Worm (Caenorhabditis elegans) whole organism, L2 larva: ENCODE results near the gene R09F10.3.
"Not testable (repeated sequence)": the region's sequence is repeated elsewhere in the genome, so short reads cannot be mapped to it uniquely, and the experiment has no call there.

Experiments used
- C34F6.9 ChIP-seq: fragments of 150-350 bp; optimal IDR thresholded peaks from 2 replicates; lab custom pipeline; 2014; ENCODE audit warnings: missing biosample characterization, missing genetic modification characterization
- F13H6.1 ChIP-seq: sonication (generic microtip); optimal IDR thresholded peaks from 2 replicates; lab custom pipeline; 2016; ENCODE audit warnings: missing genetic modification characterization, missing compliant biosample characterization
- R02D3.7 ChIP-seq: fragments of 150-350 bp; optimal IDR thresholded peaks from 2 replicates; lab custom pipeline; 2014; ENCODE audit warnings: missing biosample characterization, missing genetic modification characterization
- Y55F3AM.14 ChIP-seq: fragments of 200-800 bp; sonication (Bioruptor generic); optimal IDR thresholded peaks from 2 replicates; lab custom pipeline; 2018; ENCODE audit warnings: mild to moderate bottlenecking, missing genetic modification characterization, missing compliant biosample characterization
- aly-2 ChIP-seq: fragments of 150-350 bp; optimal IDR thresholded peaks from 2 replicates; lab custom pipeline; 2014; ENCODE audit warnings: missing biosample characterization, missing genetic modification characterization
- ama-1 ChIP-seq: fragments of 150-350 bp; optimal IDR thresholded peaks from 2 replicates; lab custom pipeline; 2018; ENCODE audit warnings: inconsistent platforms
- blmp-1 ChIP-seq: sonication (generic microtip); optimal IDR thresholded peaks from 2 replicates; lab custom pipeline; 2017; ENCODE audit warnings: missing genetic modification characterization, mild to moderate bottlenecking, missing compliant biosample characterization, antibody characterized with exemption, moderate library complexity; ENCODE audit not compliant: insufficient read depth
- ceh-82 ChIP-seq: fragments of 150-350 bp; optimal IDR thresholded peaks from 2 replicates; lab custom pipeline; 2014; ENCODE audit warnings: missing biosample characterization, missing genetic modification characterization
- crh-2 ChIP-seq: sonication (generic microtip); optimal IDR thresholded peaks from 2 replicates; lab custom pipeline; 2017; ENCODE audit warnings: missing biosample characterization, missing genetic modification characterization
- dmd-4 ChIP-seq: sonication (generic microtip); optimal IDR thresholded peaks from 2 replicates; lab custom pipeline; 2017; ENCODE audit warnings: missing biosample characterization, missing genetic modification characterization
- elt-1 ChIP-seq: fragments of 150-350 bp; optimal IDR thresholded peaks from 2 replicates; lab custom pipeline; 2014; ENCODE audit warnings: missing biosample characterization, missing genetic modification characterization
- fos-1 ChIP-seq: fragments of 150-350 bp; optimal IDR thresholded peaks from 2 replicates; lab custom pipeline; 2014; ENCODE audit warnings: missing biosample characterization, missing genetic modification characterization
- lin-11 ChIP-seq: fragments of 150-350 bp; sonication (generic microtip); optimal IDR thresholded peaks from 2 replicates; lab custom pipeline; 2014; ENCODE audit warnings: missing biosample characterization, missing genetic modification characterization, inconsistent platforms, mixed read lengths
- lin-13 ChIP-seq: fragments of 150-350 bp; optimal IDR thresholded peaks from 2 replicates; lab custom pipeline; 2014; ENCODE audit warnings: missing biosample characterization, missing genetic modification reagents, missing genetic modification characterization
- lin-39 ChIP-seq: fragments of 150-350 bp; optimal IDR thresholded peaks from 2 replicates; lab custom pipeline; 2014; ENCODE audit warnings: missing biosample characterization, missing genetic modification reagents, missing genetic modification characterization
- lsy-2 ChIP-seq, 2 experiments: fragments of 150-350 bp in 1 of 2; sonication (generic microtip) in 1 of 2; optimal IDR thresholded peaks; 2 replicates each; lab custom pipeline; 2014 to 2017; ENCODE audit warnings: missing biosample characterization in 2 of 2, missing genetic modification characterization in 2 of 2
- nhr-10 ChIP-seq: sonication (generic microtip); optimal IDR thresholded peaks from 2 replicates; lab custom pipeline; 2017; ENCODE audit warnings: missing biosample characterization, missing genetic modification characterization
- nhr-11 ChIP-seq: fragments of 150-350 bp; optimal IDR thresholded peaks from 2 replicates; lab custom pipeline; 2014; ENCODE audit warnings: missing biosample characterization, missing genetic modification characterization
- nhr-21 ChIP-seq: fragments of 150-350 bp; optimal IDR thresholded peaks from 2 replicates; lab custom pipeline; 2014; ENCODE audit warnings: missing biosample characterization, missing genetic modification characterization
- nhr-23 ChIP-seq: fragments of 150-350 bp; optimal IDR thresholded peaks from 2 replicates; lab custom pipeline; 2014; ENCODE audit warnings: missing biosample characterization, missing genetic modification reagents, missing genetic modification characterization
- nhr-6 ChIP-seq: fragments of 150-350 bp; optimal IDR thresholded peaks from 2 replicates; lab custom pipeline; 2014; ENCODE audit warnings: missing biosample characterization, missing genetic modification characterization
- sem-4 ChIP-seq: fragments of 150-350 bp; optimal IDR thresholded peaks from 2 replicates; lab custom pipeline; 2014; ENCODE audit warnings: missing biosample characterization, missing genetic modification reagents, missing genetic modification characterization
- skn-1 ChIP-seq: sonication (generic microtip); optimal IDR thresholded peaks from 2 replicates; lab custom pipeline; 2017; ENCODE audit warnings: missing biosample characterization, missing genetic modification characterization
- sma-3 ChIP-seq: sonication (generic microtip); optimal IDR thresholded peaks from 2 replicates; lab custom pipeline; 2016; ENCODE audit warnings: missing genetic modification reagents, missing genetic modification characterization, missing compliant biosample characterization
- snpc-4 ChIP-seq: fragments of 150-350 bp; optimal IDR thresholded peaks from 2 replicates; lab custom pipeline; 2014; ENCODE audit warnings: missing biosample characterization, missing genetic modification characterization
- unc-39 ChIP-seq: fragments of 150-350 bp; optimal IDR thresholded peaks from 2 replicates; lab custom pipeline; 2014; ENCODE audit warnings: missing biosample characterization, missing genetic modification characterization
- unc-62 ChIP-seq: fragments of 150-350 bp; optimal IDR thresholded peaks from 2 replicates; lab custom pipeline; 2014; ENCODE audit warnings: missing biosample characterization, missing genetic modification reagents, missing genetic modification characterization
- ztf-1 ChIP-seq: fragments of 200-800 bp; sonication (Bioruptor generic); conservative IDR thresholded peaks from 2 replicates; pipeline ENCODE4 v1.3.6; 2022; ENCODE audit warnings: missing genetic modification characterization, missing compliant biosample characterization
- ztf-4 ChIP-seq: fragments of 150-350 bp; optimal IDR thresholded peaks from 2 replicates; lab custom pipeline; 2014; ENCODE audit warnings: missing biosample characterization, missing genetic modification characterization

Gene R09F10.3

DNA sequence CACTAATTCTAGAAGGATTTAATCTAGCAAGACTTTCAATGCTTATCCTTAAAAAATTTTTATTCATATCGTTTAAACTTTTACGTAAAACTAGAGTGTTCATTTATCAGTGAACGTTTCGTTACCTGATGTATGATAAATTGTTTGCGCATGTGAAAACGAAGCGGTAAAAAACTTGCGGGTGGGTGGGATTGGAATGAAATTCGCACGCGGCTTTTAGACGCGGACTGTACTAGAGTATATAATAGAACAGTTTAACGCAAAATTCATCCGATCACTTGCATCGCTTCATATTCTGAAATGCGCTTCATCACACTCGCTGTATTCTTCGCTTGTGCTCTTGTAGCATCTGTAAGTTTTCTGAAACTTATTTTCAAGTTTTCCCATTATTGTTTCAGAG is 27.4 kb downstream of the R09F10.3 start, which contains the start of gene abu-9:
abu-9 (plus strand) TSS at position 301 of the 400 bp plus-strand sequence.
- not testable (repeated sequence) for TF ChIP-seq skn-1, fos-1, nhr-10 (tag; lab: Kevin White, UChicago)
- TF ChIP-seq, all 48 proteins: peak for 0; not testable (repeated sequence) for 48

DNA sequence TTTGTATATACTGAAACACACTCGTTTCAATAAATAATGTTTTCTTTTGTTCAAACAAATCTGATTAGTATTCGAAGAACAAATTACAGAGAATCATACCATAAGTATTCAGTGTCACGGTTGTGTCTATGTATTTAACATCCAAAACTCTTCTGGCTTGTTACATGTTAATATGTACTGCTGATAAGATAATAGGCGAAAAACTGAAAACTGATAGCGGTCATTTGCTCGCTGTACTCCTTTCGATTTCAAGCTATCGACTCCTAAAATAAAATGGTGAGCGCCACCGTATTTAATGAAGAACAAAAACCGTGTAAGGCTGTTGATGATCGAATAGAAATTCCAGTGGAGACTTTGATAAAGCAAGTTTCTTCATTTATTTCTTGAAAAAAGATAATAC is 28.9 kb downstream of the R09F10.3 start, which contains the start of gene R09F10.1:
R09F10.1 (plus strand) TSS at position 222 of the 400 bp plus-strand sequence.
- no peak for TF ChIP-seq elt-1
- peak; percentile 51 for TF ChIP-seq fos-1 (tag; lab: Kevin White, UChicago)
- no peak for TF ChIP-seq ztf-4
- TF ChIP-seq lin-11 (tag; lab: Kevin White, UChicago) = no peak
- TF ChIP-seq blmp-1 = no peak

DNA sequence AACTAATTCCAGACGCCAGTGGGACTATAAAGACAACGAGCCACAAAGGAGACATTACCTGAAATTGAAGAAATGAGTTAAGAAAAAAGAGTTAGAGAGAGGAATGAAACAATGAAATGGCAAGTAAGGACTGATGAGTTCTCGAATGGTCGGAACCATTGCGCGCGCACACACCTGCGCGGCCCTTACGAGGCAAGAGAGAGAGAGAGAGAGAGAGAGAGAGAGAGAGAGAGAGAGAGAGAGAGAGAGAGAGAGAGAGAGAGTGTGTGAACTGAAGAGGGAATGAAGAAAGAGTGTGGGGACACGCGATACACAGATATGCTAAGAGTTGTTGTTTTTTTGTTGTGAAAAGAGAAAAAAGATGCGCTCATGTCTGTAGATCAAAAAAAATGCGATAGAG is 32.0 kb downstream of the R09F10.3 start, which contains the start of gene R09F10.8:
R09F10.8 (minus strand) TSS at position 58 of the 400 bp plus-strand sequence.
- TF ChIP-seq ceh-82 (tag; lab: Kevin White, UChicago) (no peak), blmp-1 (no peak), Y55F3AM.14 (GFP tag; lab: Kevin White, UChicago) (no peak), ztf-4 (no peak), sem-4 (tag; lab: Kevin White, UChicago) (no peak), ama-1 (lab: Kevin White, UChicago) (no peak), sma-3 (GFP tag; lab: Kevin White, UChicago) (no peak), unc-62 (GFP tag; lab: Kevin White, UChicago) (no peak), elt-1 (no peak), lin-11 (tag; lab: Kevin White, UChicago) (no peak), unc-39 (tag; lab: Kevin White, UChicago) (no peak), dmd-4 (tag; lab: Kevin White, UChicago) (no peak), nhr-21 (tag; lab: Kevin White, UChicago) (no peak), nhr-6 (tag; lab: Kevin White, UChicago) (no peak), F13H6.1 (tag; lab: Kevin White, UChicago) (no peak), lsy-2 (tag; optimal IDR thresholded peaks at IDR 0.05; lab: Kevin White, UChicago) (no peak)

DNA sequence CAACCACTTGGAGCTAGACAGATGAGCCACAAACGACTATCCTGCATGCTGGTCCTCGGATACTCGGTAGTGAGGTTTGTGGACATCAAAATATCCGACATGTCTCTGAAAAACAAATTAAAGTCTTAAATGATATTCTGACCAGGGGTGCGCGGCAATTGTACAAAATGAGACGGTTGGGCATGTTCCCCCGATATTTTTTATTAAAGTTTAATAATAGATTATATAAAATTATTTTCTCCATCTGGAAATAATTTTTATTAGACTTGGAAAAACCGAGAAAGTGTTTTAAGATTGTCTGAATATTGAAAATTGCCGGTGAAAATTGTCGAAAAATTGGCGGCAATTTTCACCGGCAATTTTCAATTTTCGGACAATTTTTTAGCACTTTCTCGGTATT is 33.4 kb downstream of the R09F10.3 start, which contains the start of gene F55E10.4:
F55E10.4 (minus strand) TSS at position 101 of the 400 bp plus-strand sequence.
- TF ChIP-seq nhr-10 (tag; lab: Kevin White, UChicago) (no peak), dmd-4 (tag; lab: Kevin White, UChicago) (no peak), lin-13 (no peak), lsy-2 (tag; optimal IDR thresholded peaks at IDR 0.05; lab: Kevin White, UChicago) (no peak), sma-3 (GFP tag; lab: Kevin White, UChicago) (no peak), blmp-1 (no peak)

DNA sequence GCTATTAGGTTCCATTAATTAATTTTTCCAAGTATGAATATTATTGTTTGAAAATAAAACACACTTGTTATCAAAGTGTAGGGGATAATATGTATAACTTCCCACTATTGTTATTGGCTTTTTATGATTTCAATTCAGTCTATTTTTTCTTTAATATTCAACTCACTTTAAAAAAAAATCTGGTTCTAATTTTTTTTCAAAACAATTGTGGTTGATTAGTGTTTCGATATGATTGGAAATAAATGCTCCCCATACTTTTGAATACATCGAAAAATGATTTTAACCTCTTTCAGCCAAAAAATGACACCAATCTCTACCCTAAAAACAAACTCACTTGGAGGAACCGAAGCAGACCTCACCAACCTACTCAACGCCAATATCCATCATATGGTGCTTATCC is 46.0 kb downstream of the R09F10.3 start, which contains the start of gene F55E10.2:
F55E10.2 (plus strand) TSS at position 301 of the 400 bp plus-strand sequence.
- TF ChIP-seq Y55F3AM.14 (GFP tag; lab: Kevin White, UChicago) (no peak), ceh-82 (tag; lab: Kevin White, UChicago) (no peak), sma-3 (GFP tag; lab: Kevin White, UChicago) (no peak), lin-39 (tag; lab: Kevin White, UChicago) (no peak), aly-2 (no peak), nhr-10 (tag; lab: Kevin White, UChicago) (no peak), snpc-4 (no peak), nhr-11 (tag; lab: Kevin White, UChicago) (no peak), sem-4 (tag; lab: Kevin White, UChicago) (no peak), elt-1 (no peak), ztf-1 (no peak), R02D3.7 (tag; lab: Kevin White, UChicago) (no peak), nhr-21 (tag; lab: Kevin White, UChicago) (no peak)
- TF ChIP-seq, all 48 proteins: peak for 0

DNA sequence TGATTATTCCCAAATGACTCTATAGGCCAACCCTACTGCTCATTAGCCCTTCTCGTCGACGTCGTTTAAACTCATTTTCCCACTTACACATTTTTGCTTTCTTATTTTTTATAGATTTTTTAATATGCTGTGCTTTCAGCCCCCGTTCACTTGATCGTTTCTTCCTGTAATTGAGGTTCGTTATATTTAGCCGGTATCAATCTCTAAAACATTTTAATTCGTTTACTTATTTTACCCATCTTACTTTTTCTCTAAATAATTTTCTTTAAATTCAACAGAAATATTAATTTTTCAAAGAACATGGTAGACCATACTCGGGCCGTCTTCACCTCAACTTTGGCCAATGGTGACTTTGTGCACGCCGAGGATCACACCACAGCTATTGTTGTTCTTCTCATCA is 47.2 kb downstream of the R09F10.3 start, which contains the start of gene F55E10.1:
F55E10.1 (plus strand) TSS at position 301 of the 400 bp plus-strand sequence.
- TF ChIP-seq ztf-4 = no peak
- TF ChIP-seq crh-2 = no peak
- no peak for TF ChIP-seq ama-1 (lab: Kevin White, UChicago)
- no peak for TF ChIP-seq C34F6.9 (tag; lab: Kevin White, UChicago)
- TF ChIP-seq unc-39 (tag; lab: Kevin White, UChicago) = no peak
- TF ChIP-seq nhr-23 (tag; lab: Kevin White, UChicago) = no peak
